Fruit fly (Drosophila melanogaster): Measurements from ENCODE around the gene pns.

pns gene

dm6 chr3L:1536487-1537337, at the start of gene pns, which contains the start of gene CG12091:
Gene pns (plus strand): TSS chr3L:1537137.
Gene CG12091 (minus strand): TSS chr3L:1536835.
- no peak for TF ChIP-seq ttk (optimal IDR thresholded peaks at IDR 0.05)
- TF ChIP-seq insv (optimal IDR thresholded peaks at IDR 0.05) = no peak
- no peak for TF ChIP-seq Sin3A (optimal IDR thresholded peaks at IDR 0.05)
- no peak for TF ChIP-seq psq (optimal IDR thresholded peaks at IDR 0.05)

dm6 chr3L:1488592-1489183, 48.2 kb upstream of the pns start:
- no peak for TF ChIP-seq insv (optimal IDR thresholded peaks at IDR 0.05)
- TF ChIP-seq h (optimal IDR thresholded peaks at IDR 0.05) = no peak
- TF ChIP-seq Myc (optimal IDR thresholded peaks at IDR 0.05) = no peak
- no peak for TF ChIP-seq ttk (optimal IDR thresholded peaks at IDR 0.05)

- TF ChIP-seq h (optimal IDR thresholded peaks at IDR 0.05) = no peak
- TF ChIP-seq insv (optimal IDR thresholded peaks at IDR 0.05) = no peak
- TF ChIP-seq Sin3A (optimal IDR thresholded peaks at IDR 0.05) = no peak
- no peak for TF ChIP-seq ttk (optimal IDR thresholded peaks at IDR 0.05)
- no peak for TF ChIP-seq Myc (optimal IDR thresholded peaks at IDR 0.05)
Measured at dm6 chr3L:1489523-1489922, 47.4 kb upstream of the pns start, which contains the start of gene stet. Gene stet (minus strand): TSS chr3L:1489547.

dm6 chr3L:1495803-1496202, 41.1 kb upstream of the pns start:
- TF ChIP-seq insv (optimal IDR thresholded peaks at IDR 0.05) (no peak), Myc (optimal IDR thresholded peaks at IDR 0.05) (no peak)

dm6 chr3L:1496408-1496807, 40.5 kb upstream of the pns start, which contains the start of gene CG12084:
Gene CG12084 (minus strand): TSS chr3L:1496643.
- TF ChIP-seq Myc (optimal IDR thresholded peaks at IDR 0.05) (no peak), ttk (optimal IDR thresholded peaks at IDR 0.05) (no peak), insv (optimal IDR thresholded peaks at IDR 0.05) (no peak), psq (optimal IDR thresholded peaks at IDR 0.05) (no peak), Sin3A (optimal IDR thresholded peaks at IDR 0.05) (no peak), h (optimal IDR thresholded peaks at IDR 0.05) (no peak)

- TF ChIP-seq ttk (optimal IDR thresholded peaks at IDR 0.05) = no peak
- no peak for TF ChIP-seq Myc (optimal IDR thresholded peaks at IDR 0.05)
- no peak for TF ChIP-seq h (optimal IDR thresholded peaks at IDR 0.05)
- TF ChIP-seq Sin3A (optimal IDR thresholded peaks at IDR 0.05) = no peak
- no peak for TF ChIP-seq psq (optimal IDR thresholded peaks at IDR 0.05)
- no peak for TF ChIP-seq insv (optimal IDR thresholded peaks at IDR 0.05)
Measured at dm6 chr3L:1502086-1502893, 34.6 kb upstream of the pns start, which contains the start of the genes hfp and Psa. Gene hfp (minus strand): TSS chr3L:1502590. Gene Psa (plus strand): TSS chr3L:1502843.

dm6 chr3L:1515820-1516540, 21.0 kb upstream of the pns start:
- TF ChIP-seq ttk (optimal IDR thresholded peaks at IDR 0.05) (no peak), insv (optimal IDR thresholded peaks at IDR 0.05) (no peak), h (optimal IDR thresholded peaks at IDR 0.05) (no peak), Sin3A (optimal IDR thresholded peaks at IDR 0.05) (no peak), Myc (optimal IDR thresholded peaks at IDR 0.05) (no peak), psq (optimal IDR thresholded peaks at IDR 0.05) (no peak)

dm6 chr3L:1516631-1517273, 20.2 kb upstream of the pns start, which contains the start of gene cue:
Gene cue (minus strand): TSS chr3L:1517271.
- TF ChIP-seq ttk (optimal IDR thresholded peaks at IDR 0.05) = no peak
- TF ChIP-seq h (optimal IDR thresholded peaks at IDR 0.05) = no peak
- TF ChIP-seq Myc (optimal IDR thresholded peaks at IDR 0.05) = no peak
- no peak for TF ChIP-seq Sin3A (optimal IDR thresholded peaks at IDR 0.05)

dm6 chr3L:1517274-1518047, 19.5 kb upstream of the pns start:
- TF ChIP-seq Myc (optimal IDR thresholded peaks at IDR 0.05) (no peak), ttk (optimal IDR thresholded peaks at IDR 0.05) (no peak), Sin3A (optimal IDR thresholded peaks at IDR 0.05) (no peak), psq (optimal IDR thresholded peaks at IDR 0.05) (no peak), h (optimal IDR thresholded peaks at IDR 0.05) (no peak), insv (optimal IDR thresholded peaks at IDR 0.05) (no peak)

- no peak for TF ChIP-seq ttk (optimal IDR thresholded peaks at IDR 0.05)
- no peak for TF ChIP-seq h (optimal IDR thresholded peaks at IDR 0.05)
- TF ChIP-seq psq (optimal IDR thresholded peaks at IDR 0.05) = no peak
- TF ChIP-seq Sin3A (optimal IDR thresholded peaks at IDR 0.05) = no peak
- no peak for TF ChIP-seq insv (optimal IDR thresholded peaks at IDR 0.05)
- no peak for TF ChIP-seq Myc (optimal IDR thresholded peaks at IDR 0.05)
Measured at dm6 chr3L:1518715-1519603, 18.0 kb upstream of the pns start.
